Worm (Caenorhabditis elegans): Measurements from ENCODE around the gene nspg-7.1.

- no peak for TF ChIP-seq W03F9.2 (tag; optimal IDR thresholded peaks at IDR 0.05)
- TF ChIP-seq dao-5 (tag; optimal IDR thresholded peaks at IDR 0.05), result no peak
These were observed 26.7 kb downstream of the nspg-7.1 start, which contains the start of gene F49C12.4 for ce11 chrIV:9303994-9304393.
